Fruit fly (Drosophila melanogaster) whole organism, pupa: ENCODE measurements around the gene pn.

ENCODE experiments used
- CG10348 ChIP-seq: fragments of 200-800 bp; sonication (Bioruptor generic); IDR thresholded peaks from 2 replicates; pipeline ENCODE4 v1.3.6; 2022; ENCODE audit warnings: missing biosample characterization, missing genetic modification characterization
- CG12605 ChIP-seq: fragments of 200-800 bp; sonication (Bioruptor generic); IDR thresholded peaks from 2 replicates; pipeline ENCODE4 v1.3.6; 2022; ENCODE audit warnings: missing biosample characterization, missing genetic modification characterization
- CG13204 ChIP-seq: fragments of 200-800 bp; sonication (Bioruptor generic); optimal IDR thresholded peaks from 2 replicates; lab custom pipeline; 2018; ENCODE audit warnings: missing biosample characterization, mild to moderate bottlenecking, missing genetic modification characterization, moderate library complexity
- CG14655 ChIP-seq: fragments of 200-800 bp; sonication (Bioruptor generic); optimal IDR thresholded peaks from 3 replicates; lab custom pipeline; 2017; ENCODE audit warnings: mild to moderate bottlenecking, missing biosample characterization, missing genetic modification reagents, missing genetic modification characterization
- CG15710 ChIP-seq: fragments of 200-800 bp; sonication (Bioruptor generic); optimal IDR thresholded peaks from 2 replicates; lab custom pipeline; 2018; ENCODE audit warnings: missing biosample characterization, mild to moderate bottlenecking, missing genetic modification characterization, moderate library complexity
- CG17806 ChIP-seq: fragments of 200-800 bp; sonication (Bioruptor generic); optimal IDR thresholded peaks from 2 replicates; lab custom pipeline; 2018; ENCODE audit warnings: missing biosample characterization, mild to moderate bottlenecking, missing genetic modification characterization, moderate library complexity
- CG32121 ChIP-seq: fragments of 200-800 bp; sonication (Bioruptor generic); IDR thresholded peaks from 2 replicates; pipeline ENCODE4 v1.3.6; 2022; ENCODE audit warnings: missing biosample characterization, missing genetic modification characterization
- CG34367 ChIP-seq: fragments of 200-800 bp; sonication (Bioruptor generic); optimal IDR thresholded peaks from 2 replicates; lab custom pipeline; 2018; ENCODE audit warnings: missing biosample characterization, mild to moderate bottlenecking, missing genetic modification characterization
- CG4496 ChIP-seq: fragments of 200-800 bp; sonication (Bioruptor generic); IDR thresholded peaks from 3 replicates; pipeline ENCODE4 v1.3.6; 2022; ENCODE audit warnings: missing biosample characterization, missing genetic modification characterization
- CG8159 ChIP-seq: fragments of 200-800 bp; sonication (Bioruptor generic); optimal IDR thresholded peaks from 3 replicates; lab custom pipeline; 2018; ENCODE audit warnings: missing biosample characterization, mild to moderate bottlenecking, missing genetic modification characterization, moderate library complexity
- CG8301 ChIP-seq: fragments of 200-800 bp; sonication (Bioruptor generic); optimal IDR thresholded peaks from 2 replicates; lab custom pipeline; 2018; ENCODE audit warnings: missing biosample characterization, mild to moderate bottlenecking, missing genetic modification characterization
- CG9948 ChIP-seq: fragments of 200-800 bp; sonication (Bioruptor generic); optimal IDR thresholded peaks from 2 replicates; lab custom pipeline; 2018; ENCODE audit warnings: missing biosample characterization, mild to moderate bottlenecking, missing genetic modification characterization, moderate library complexity
- D1 ChIP-seq: fragments of 200-800 bp; sonication (Bioruptor generic); optimal IDR thresholded peaks from 2 replicates; lab custom pipeline; 2018; ENCODE audit warnings: missing biosample characterization, mild to moderate bottlenecking, missing genetic modification characterization, moderate library complexity
- EcR ChIP-seq: fragments of 200-800 bp; sonication (Bioruptor generic); optimal IDR thresholded peaks from 3 replicates; lab custom pipeline; 2019; ENCODE audit warnings: missing biosample characterization, missing genetic modification characterization, mild to moderate bottlenecking, moderate library complexity, missing genetic modification reagents
- Ets98B ChIP-seq: fragments of 200-800 bp; sonication (Bioruptor generic); IDR thresholded peaks from 2 replicates; pipeline ENCODE4 v1.3.6; 2022; ENCODE audit warnings: missing biosample characterization, missing genetic modification characterization
- Pif1A ChIP-seq: fragments of 200-800 bp; sonication (Bioruptor generic); optimal IDR thresholded peaks from 3 replicates; lab custom pipeline; 2016; ENCODE audit warnings: missing biosample characterization, missing genetic modification characterization
- Pif1B ChIP-seq: fragments of 200-800 bp; sonication (Bioruptor generic); optimal IDR thresholded peaks from 3 replicates; lab custom pipeline; 2016; ENCODE audit warnings: missing biosample characterization, missing genetic modification characterization
- Snoo ChIP-seq: fragments of 200-800 bp; sonication (Bioruptor generic); optimal IDR thresholded peaks from 3 replicates; lab custom pipeline; 2017; ENCODE audit warnings: missing biosample characterization, mild to moderate bottlenecking, missing genetic modification characterization, inconsistent platforms
- fd96Ca ChIP-seq: fragments of 200-800 bp; sonication (Bioruptor generic); IDR thresholded peaks from 3 replicates; pipeline ENCODE4 v1.3.6; 2022; ENCODE audit warnings: missing biosample characterization, missing genetic modification characterization
- gl ChIP-seq: fragments of 200-800 bp; sonication (Bioruptor generic); optimal IDR thresholded peaks from 2 replicates; lab custom pipeline; 2018; ENCODE audit warnings: missing biosample characterization, mild to moderate bottlenecking, missing genetic modification characterization
- rn ChIP-seq: fragments of 200-800 bp; sonication (Bioruptor generic); IDR thresholded peaks from 2 replicates; pipeline ENCODE4 v1.3.6; 2022; ENCODE audit warnings: missing biosample characterization, missing genetic modification characterization

Gene pn

DNA sequence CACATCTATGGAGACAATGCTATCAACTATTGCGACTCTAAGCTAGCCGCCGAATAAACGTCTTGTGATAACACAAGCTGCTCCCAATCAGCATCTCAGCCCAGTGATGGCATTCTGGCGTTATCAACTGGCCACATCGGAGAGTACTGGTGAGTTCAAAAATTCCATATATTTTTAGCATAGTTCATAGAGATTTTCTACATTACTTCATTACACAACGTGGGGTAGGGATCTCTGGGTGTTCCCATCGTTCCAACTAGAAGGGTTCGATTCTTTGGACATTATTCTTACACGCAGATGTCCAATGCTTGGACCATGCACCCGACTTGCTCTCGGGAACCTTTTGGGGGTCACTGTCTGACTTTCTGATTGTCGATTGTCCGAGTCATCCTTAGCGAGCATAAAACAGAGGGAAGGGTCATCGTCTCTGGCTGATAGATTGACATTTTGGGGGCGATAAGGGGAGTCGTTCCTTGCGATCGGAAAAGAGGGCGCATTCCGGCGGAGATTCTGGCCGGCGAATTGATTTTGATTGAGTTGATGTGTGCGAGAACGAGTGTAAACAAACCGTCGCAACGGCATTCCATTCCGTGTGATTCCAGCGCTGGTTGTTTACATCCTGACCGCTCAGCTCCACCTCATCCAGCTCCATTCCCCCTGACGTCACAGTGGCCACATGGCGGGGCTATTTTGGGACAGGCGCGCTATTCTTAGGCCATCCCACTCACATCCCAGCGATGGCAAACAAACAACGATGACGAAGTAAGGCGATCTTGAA lies 18.7 kb upstream of the pn start, which contains the start of the genes Cyp4d1 and CG3630:
TSS of gene Cyp4d1 (minus strand) at position 51 of the 778 bp plus-strand sequence.
TSS of gene CG3630 (plus strand) at position 67 of the 778 bp plus-strand sequence.
- TF ChIP-seq gl (tag; lab: Kevin White, UChicago) (no peak), CG10348 (GFP tag; lab: Robert Waterston, UW) (no peak), CG32121 (GFP tag; lab: Robert Waterston, UW) (no peak), Snoo (tag; lab: Kevin White, UChicago) (no peak), CG14655 (GFP tag; lab: Kevin White, UChicago) (no peak), CG13204 (GFP tag; lab: Kevin White, UChicago) (no peak), Ets98B (GFP tag; lab: Robert Waterston, UW) (no peak), rn (no peak), Pif1B (no peak), CG17806 (tag; lab: Kevin White, UChicago) (no peak), CG4496 (no peak), CG8301 (tag; lab: Kevin White, UChicago) (no peak), Pif1A (GFP tag; lab: Kevin White, UChicago) (no peak), CG9948 (no peak), D1 (tag; lab: Kevin White, UChicago) (no peak), EcR (no peak), CG34367 (tag; lab: Kevin White, UChicago) (no peak)

DNA sequence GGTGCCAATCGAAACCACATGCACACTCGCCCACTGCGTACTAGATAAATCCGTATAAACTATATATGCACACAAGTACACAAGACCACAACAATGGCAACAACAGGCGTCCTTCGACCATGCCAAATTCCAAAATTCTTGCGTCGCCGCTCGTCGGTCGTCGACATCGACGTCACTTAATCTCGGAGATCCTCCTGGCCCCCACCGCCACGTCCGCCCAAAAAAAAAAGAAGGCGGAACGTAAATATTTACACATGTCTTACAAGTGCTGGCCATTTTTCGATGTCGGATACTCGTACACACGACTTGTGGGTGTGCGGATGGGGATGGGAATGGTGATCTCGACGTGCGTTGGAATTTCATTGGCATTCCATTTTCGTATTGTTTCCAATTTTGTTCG lies 17.7 kb upstream of the pn start:
- no peak for TF ChIP-seq CG8301 (tag; lab: Kevin White, UChicago)

- TF ChIP-seq EcR (no peak), Ets98B (GFP tag; lab: Robert Waterston, UW) (peak; percentile 81), gl (tag; lab: Kevin White, UChicago) (no peak), CG12605 (GFP tag; lab: Robert Waterston, UW) (0 out of 2 replicates have a peak, but pooled peaks have one; percentile 15), CG17806 (tag; lab: Kevin White, UChicago) (no peak), CG32121 (GFP tag; lab: Robert Waterston, UW) (peak; percentile 82), CG4496 (peak; percentile 79), CG10348 (GFP tag; lab: Robert Waterston, UW) (peak; percentile 36; the same call in 1 of the 2 replicates), Pif1A (GFP tag; lab: Kevin White, UChicago) (no peak), CG8159 (tag; lab: Kevin White, UChicago) (no peak), D1 (tag; lab: Kevin White, UChicago) (no peak), CG14655 (GFP tag; lab: Kevin White, UChicago) (no peak), CG9948 (no peak), CG8301 (tag; lab: Kevin White, UChicago) (peak; percentile 16), fd96Ca (GFP tag; lab: Robert Waterston, UW) (peak; percentile 80), Pif1B (no peak), CG15710 (tag; lab: Kevin White, UChicago) (no peak), Snoo (tag; lab: Kevin White, UChicago) (no peak), CG13204 (GFP tag; lab: Kevin White, UChicago) (no peak), rn (no peak), CG34367 (tag; lab: Kevin White, UChicago) (no peak)
Observed at dm6 chrX:2165394-2165793, 15.6 kb upstream of the pn start.

- no peak for TF ChIP-seq CG17806 (tag; lab: Kevin White, UChicago)
- TF ChIP-seq CG10348 (GFP tag; lab: Robert Waterston, UW): 0 out of 2 replicates have a peak, but pooled peaks have one; percentile 47
- TF ChIP-seq CG32121 (GFP tag; lab: Robert Waterston, UW): peak; percentile 69
- peak; percentile 90 for TF ChIP-seq CG4496
- no peak for TF ChIP-seq Pif1A (GFP tag; lab: Kevin White, UChicago)
- peak; percentile 49; the same call in 1 of the 2 replicates for TF ChIP-seq rn
- no peak for TF ChIP-seq D1 (tag; lab: Kevin White, UChicago)
- no peak for TF ChIP-seq CG9948
- peak; percentile 87 for TF ChIP-seq fd96Ca (GFP tag; lab: Robert Waterston, UW)
- TF ChIP-seq gl (tag; lab: Kevin White, UChicago): no peak
- TF ChIP-seq Ets98B (GFP tag; lab: Robert Waterston, UW): peak; percentile 85
- no peak for TF ChIP-seq CG13204 (GFP tag; lab: Kevin White, UChicago)
- TF ChIP-seq CG8301 (tag; lab: Kevin White, UChicago): peak; percentile 80
- TF ChIP-seq CG15710 (tag; lab: Kevin White, UChicago): no peak
- TF ChIP-seq Pif1B: no peak
- peak; percentile 64 for TF ChIP-seq CG12605 (GFP tag; lab: Robert Waterston, UW)
- TF ChIP-seq EcR: no peak
- TF ChIP-seq CG14655 (GFP tag; lab: Kevin White, UChicago): no peak
- no peak for TF ChIP-seq CG8159 (tag; lab: Kevin White, UChicago)
- TF ChIP-seq CG34367 (tag; lab: Kevin White, UChicago): no peak
- no peak for TF ChIP-seq Snoo (tag; lab: Kevin White, UChicago)
Observed at dm6 chrX:2166129-2166528, 14.9 kb upstream of the pn start.

DNA sequence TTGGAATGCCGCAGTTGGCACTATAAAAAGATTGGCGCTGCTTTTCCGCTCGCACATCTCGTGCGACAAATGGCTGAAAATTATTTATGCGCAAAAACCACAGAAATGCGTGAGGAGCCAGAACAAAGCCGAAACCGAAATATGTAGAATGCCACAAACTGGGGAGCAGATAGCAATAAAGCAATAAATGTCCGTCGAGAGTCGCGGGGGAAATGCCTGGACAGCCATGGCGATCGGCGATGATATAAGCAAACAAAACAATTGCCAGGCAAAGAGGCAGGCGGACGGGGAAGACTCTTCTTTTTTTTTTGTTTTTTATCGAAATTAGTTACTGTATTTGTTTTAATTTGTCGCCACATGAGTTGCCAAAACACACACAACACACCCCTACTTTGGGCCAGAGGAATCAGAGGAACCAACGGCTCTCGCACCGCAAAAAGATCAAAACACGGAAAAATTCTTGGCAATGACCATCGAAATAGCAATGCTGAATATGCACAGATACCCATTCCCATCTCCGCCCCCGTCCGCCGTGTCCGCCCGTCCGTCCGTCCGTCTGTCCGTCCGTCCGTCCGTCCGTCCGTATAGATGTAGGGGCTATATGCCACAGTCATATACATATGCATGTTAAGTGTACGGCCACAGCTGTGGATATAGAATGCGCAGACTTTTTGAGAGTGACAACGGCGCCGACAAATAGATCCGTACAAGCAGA lies 12.4 kb upstream of the pn start:
- TF ChIP-seq CG32121 (GFP tag; lab: Robert Waterston, UW): peak; percentile 62
- no peak for TF ChIP-seq CG4496
